Worm (Caenorhabditis elegans) whole organism, early embryonic: ENCODE results near the gene C43D7.8.
"Not testable (repeated sequence)": the region's sequence is repeated elsewhere in the genome, so short reads cannot be mapped to it uniquely, and the experiment has no call there.

Source experiments
- B0310.2 ChIP-seq: sonication (generic microtip); optimal IDR thresholded peaks from 2 replicates; lab custom pipeline; 2016; ENCODE audit warnings: mild to moderate bottlenecking, missing genetic modification characterization, missing compliant biosample characterization
- F13C5.2 ChIP-seq: sonication (generic microtip); optimal IDR thresholded peaks from 2 replicates; lab custom pipeline; 2017; ENCODE audit warnings: mild to moderate bottlenecking, missing genetic modification characterization, inconsistent platforms, missing compliant biosample characterization
- aly-1 ChIP-seq: sonication (generic microtip); optimal IDR thresholded peaks from 2 replicates; lab custom pipeline; 2016; ENCODE audit warnings: missing genetic modification characterization, missing compliant biosample characterization
- ama-1 ChIP-seq: fragments of 150-350 bp; optimal IDR thresholded peaks from 2 replicates; lab custom pipeline; 2014
- ceh-13 ChIP-seq: fragments of 200-800 bp; sonication (Bioruptor generic); optimal IDR thresholded peaks from 2 replicates; lab custom pipeline; 2018; ENCODE audit warnings: mild to moderate bottlenecking, missing genetic modification characterization, missing compliant biosample characterization
- ceh-36 ChIP-seq: sonication (generic microtip); optimal IDR thresholded peaks from 2 replicates; lab custom pipeline; 2016; ENCODE audit warnings: missing genetic modification characterization, inconsistent platforms, missing compliant biosample characterization
- ets-7 ChIP-seq: sonication (generic microtip); optimal IDR thresholded peaks from 2 replicates; lab custom pipeline; 2016; ENCODE audit warnings: missing genotype, missing genetic modification characterization, missing compliant biosample characterization
- flt-1 ChIP-seq: fragments of 200-800 bp; sonication (Bioruptor generic); IDR thresholded peaks from 2 replicates; pipeline ENCODE4 v1.3.6; 2022; ENCODE audit warnings: missing genetic modification characterization, missing compliant biosample characterization
- hmbx-1 ChIP-seq: sonication (generic microtip); optimal IDR thresholded peaks from 2 replicates; lab custom pipeline; 2016; ENCODE audit warnings: mild to moderate bottlenecking, missing genetic modification characterization, missing compliant biosample characterization
- hmg-4 ChIP-seq: fragments of 200-800 bp; sonication (Bioruptor generic); optimal IDR thresholded peaks from 2 replicates; lab custom pipeline; 2018; ENCODE audit warnings: mild to moderate bottlenecking, missing genetic modification characterization, missing compliant biosample characterization
- hnd-1 ChIP-seq: sonication (generic microtip); optimal IDR thresholded peaks from 2 replicates; lab custom pipeline; 2016; ENCODE audit warnings: missing genetic modification characterization, missing compliant biosample characterization
- pes-1 ChIP-seq: fragments of 200-800 bp; sonication (Bioruptor generic); IDR thresholded peaks from 2 replicates; pipeline ENCODE4 v1.3.6; 2022; ENCODE audit warnings: missing genetic modification reagents, missing genetic modification characterization, missing compliant biosample characterization
- scrt-1 ChIP-seq: fragments of 200-800 bp; sonication (Bioruptor generic); IDR thresholded peaks from 2 replicates; pipeline ENCODE4 v1.3.6; 2022; ENCODE audit warnings: missing genetic modification characterization, missing compliant biosample characterization
- sea-1 ChIP-seq: fragments of 200-800 bp; sonication (Bioruptor generic); conservative IDR thresholded peaks from 2 replicates; pipeline ENCODE4 v1.3.6; 2022; ENCODE audit warnings: missing genetic modification characterization, missing compliant biosample characterization
- tbx-11 ChIP-seq: fragments of 200-800 bp; sonication (Bioruptor generic); IDR thresholded peaks from 2 replicates; pipeline ENCODE4 v1.3.6; 2022; ENCODE audit warnings: missing genetic modification characterization, missing compliant biosample characterization
- tbx-37 ChIP-seq: fragments of 200-800 bp; sonication (Bioruptor generic); conservative IDR thresholded peaks from 2 replicates; pipeline ENCODE4 v1.3.6; 2022; ENCODE audit warnings: missing genetic modification reagents, missing genetic modification characterization, missing compliant biosample characterization
- tra-4 ChIP-seq: sonication (generic microtip); optimal IDR thresholded peaks from 2 replicates; lab custom pipeline; 2017; ENCODE audit warnings: missing genetic modification characterization, missing compliant biosample characterization

C43D7.8 gene

DNA sequence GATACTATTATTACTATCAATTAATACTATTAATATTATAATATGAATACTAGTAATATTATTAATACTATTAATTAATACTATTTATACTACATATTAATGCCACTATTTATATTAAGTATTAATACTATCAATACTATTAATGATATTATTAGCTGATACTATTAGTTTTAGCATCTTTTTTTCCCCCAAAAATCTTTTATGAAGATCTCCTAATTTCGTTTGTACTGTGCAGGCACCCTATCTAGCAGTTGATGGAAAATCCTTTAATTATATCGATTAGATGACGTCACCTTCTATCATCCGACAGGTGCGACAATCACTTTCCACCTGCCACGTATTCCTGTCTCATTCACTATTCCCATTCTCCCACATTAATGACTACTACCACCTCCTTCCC is 18.0 kb upstream of the C43D7.8 start, which contains the start of gene fbxb-65:
Gene fbxb-65 (plus strand): TSS at position 301 of the 400 bp plus-strand sequence.
- TF ChIP-seq ets-7 (tag; lab: Kevin White, UChicago) (no peak), ama-1 (lab: Kevin White, UChicago) (no peak), ceh-13 (GFP tag; lab: Kevin White, UChicago) (no peak), tbx-37 (GFP tag; lab: Robert Waterston, UW) (no peak), B0310.2 (tag; lab: Kevin White, UChicago) (no peak), hnd-1 (no peak), flt-1 (GFP tag; lab: Robert Waterston, UW) (no peak), scrt-1 (GFP tag; lab: Robert Waterston, UW) (no peak), pes-1 (GFP tag; lab: Robert Waterston, UW) (no peak)

DNA sequence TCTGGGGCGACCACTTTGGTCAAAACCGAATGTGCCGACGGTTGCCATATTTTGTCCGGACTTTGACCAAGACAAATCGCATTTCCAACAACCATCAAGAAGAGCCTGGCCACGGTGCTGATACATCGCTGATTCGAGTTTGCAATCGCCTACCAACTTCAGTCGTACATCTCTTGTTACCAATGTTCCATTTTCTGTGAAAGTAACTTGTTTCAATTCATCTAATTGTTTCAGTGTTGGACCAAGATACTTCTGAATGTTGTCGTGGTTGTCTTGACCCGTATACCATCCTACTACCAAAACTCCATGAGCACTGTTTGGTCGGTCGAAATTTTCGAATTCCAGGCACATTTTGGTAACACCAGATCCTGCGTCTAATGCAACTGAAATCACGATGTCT is 14.1 kb upstream of the C43D7.8 start:
- TF ChIP-seq ama-1 (lab: Kevin White, UChicago) (no peak), tbx-11 (GFP tag; lab: Robert Waterston, UW) (no peak), pes-1 (GFP tag; lab: Robert Waterston, UW) (no peak), ceh-13 (GFP tag; lab: Kevin White, UChicago) (no peak), hnd-1 (no peak), F13C5.2 (tag; lab: Kevin White, UChicago) (no peak), ceh-36 (no peak), scrt-1 (GFP tag; lab: Robert Waterston, UW) (no peak), sea-1 (GFP tag; lab: Robert Waterston, UW) (no peak), hmbx-1 (tag; lab: Kevin White, UChicago) (no peak), flt-1 (GFP tag; lab: Robert Waterston, UW) (no peak), hmg-4 (GFP tag; lab: Kevin White, UChicago) (no peak), ets-7 (tag; lab: Kevin White, UChicago) (no peak), tbx-37 (GFP tag; lab: Robert Waterston, UW) (no peak), tra-4 (tag; lab: Kevin White, UChicago) (no peak), aly-1 (tag; lab: Kevin White, UChicago) (no peak), B0310.2 (tag; lab: Kevin White, UChicago) (no peak)

DNA sequence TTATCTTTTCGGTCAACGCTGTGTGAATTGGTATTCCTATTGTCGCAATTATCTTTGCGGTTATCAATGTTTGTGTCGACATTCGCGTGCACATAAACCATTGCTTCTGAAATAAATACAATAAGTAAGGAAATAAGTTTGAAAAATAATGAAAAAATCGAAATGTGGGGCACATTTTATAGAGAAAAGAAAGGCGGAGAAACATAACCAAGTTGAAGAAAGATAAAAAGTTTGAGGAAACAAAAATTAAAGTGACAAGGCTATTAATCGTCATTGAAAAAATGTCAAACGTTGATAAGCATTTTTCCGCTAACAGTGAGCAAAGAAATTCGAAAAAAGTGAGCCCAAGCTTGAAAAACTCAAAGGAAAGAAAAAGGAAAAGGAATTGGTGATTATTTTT is 11.1 kb upstream of the C43D7.8 start, which contains the start of gene C43D7.4:
Gene C43D7.4 (minus strand): TSS at position 101 of the 400 bp plus-strand sequence.
- no peak for TF ChIP-seq ama-1 (lab: Kevin White, UChicago)
- TF ChIP-seq tra-4 (tag; lab: Kevin White, UChicago), result no peak
- TF ChIP-seq ceh-36, result no peak
- TF ChIP-seq ets-7 (tag; lab: Kevin White, UChicago), result no peak
- no peak for TF ChIP-seq flt-1 (GFP tag; lab: Robert Waterston, UW)
- TF ChIP-seq sea-1 (GFP tag; lab: Robert Waterston, UW), result no peak
- no peak for TF ChIP-seq tbx-37 (GFP tag; lab: Robert Waterston, UW)
- TF ChIP-seq pes-1 (GFP tag; lab: Robert Waterston, UW), result no peak
- no peak for TF ChIP-seq F13C5.2 (tag; lab: Kevin White, UChicago)
- TF ChIP-seq hmg-4 (GFP tag; lab: Kevin White, UChicago), result no peak
- no peak for TF ChIP-seq aly-1 (tag; lab: Kevin White, UChicago)
- TF ChIP-seq hmbx-1 (tag; lab: Kevin White, UChicago), result no peak
- no peak for TF ChIP-seq B0310.2 (tag; lab: Kevin White, UChicago)

DNA sequence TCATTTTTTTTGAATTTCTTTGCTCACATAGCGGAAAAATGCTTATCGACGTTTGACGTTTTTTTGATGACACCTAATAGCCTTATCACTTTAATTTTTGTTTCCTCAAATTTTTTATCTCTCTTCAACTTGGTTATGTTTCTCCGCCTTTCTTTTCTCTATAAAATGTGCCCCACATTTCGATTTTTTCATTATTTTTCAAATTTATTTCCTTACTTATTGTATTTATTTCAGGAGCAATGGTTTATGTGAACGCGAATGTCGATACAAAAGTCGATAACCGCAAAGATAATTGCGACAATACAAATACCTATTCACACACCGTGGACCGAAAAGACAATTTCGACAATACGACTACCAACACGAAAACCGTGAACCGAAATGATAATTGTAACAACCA is 9.1 kb upstream of the C43D7.8 start, which contains the start of gene sdz-6:
Gene sdz-6 (plus strand): TSS at position 229 of the 400 bp plus-strand sequence.
- TF ChIP-seq hnd-1, result no peak
- TF ChIP-seq F13C5.2 (tag; lab: Kevin White, UChicago), result no peak
- no peak for TF ChIP-seq aly-1 (tag; lab: Kevin White, UChicago)
- TF ChIP-seq flt-1 (GFP tag; lab: Robert Waterston, UW), result no peak
- no peak for TF ChIP-seq tbx-37 (GFP tag; lab: Robert Waterston, UW)
- no peak for TF ChIP-seq scrt-1 (GFP tag; lab: Robert Waterston, UW)
- TF ChIP-seq ets-7 (tag; lab: Kevin White, UChicago), result no peak
- TF ChIP-seq tra-4 (tag; lab: Kevin White, UChicago), result no peak
- TF ChIP-seq ama-1 (lab: Kevin White, UChicago), result no peak
- TF ChIP-seq sea-1 (GFP tag; lab: Robert Waterston, UW), result no peak
- TF ChIP-seq B0310.2 (tag; lab: Kevin White, UChicago), result no peak
- TF ChIP-seq tbx-11 (GFP tag; lab: Robert Waterston, UW), result no peak

DNA sequence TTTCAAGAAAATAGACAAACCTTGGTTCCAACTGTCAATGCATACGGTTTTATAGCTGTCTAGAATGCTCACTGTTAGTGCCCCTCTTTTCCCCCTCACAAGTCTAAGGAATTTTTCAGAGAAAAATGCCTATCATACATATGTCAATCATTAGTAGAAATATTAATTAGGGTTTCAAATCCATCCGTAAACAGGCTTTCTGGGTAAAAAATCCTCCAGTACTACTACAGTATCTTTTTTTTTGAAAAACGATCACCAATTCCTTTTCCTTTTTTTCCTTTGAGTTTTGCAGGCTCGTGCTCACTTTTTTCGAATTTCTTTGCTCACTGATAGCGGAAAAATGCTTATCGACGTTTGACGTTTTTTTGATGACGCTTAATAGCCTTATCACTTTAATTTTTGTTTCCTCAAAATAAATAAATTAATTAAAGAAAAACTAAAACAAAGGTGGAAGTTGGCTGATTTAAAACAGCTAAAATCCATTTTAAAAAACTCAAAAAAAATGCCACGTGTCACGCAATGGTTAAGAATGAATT is 8.2 kb upstream of the C43D7.8 start, which contains the start of gene C43D7.7:
Gene C43D7.7 (minus strand): TSS at position 51 of the 536 bp plus-strand sequence.
- TF ChIP-seq B0310.2 (tag; lab: Kevin White, UChicago), result no peak
- TF ChIP-seq tbx-37 (GFP tag; lab: Robert Waterston, UW), result no peak
- TF ChIP-seq F13C5.2 (tag; lab: Kevin White, UChicago), result no peak
- TF ChIP-seq aly-1 (tag; lab: Kevin White, UChicago), result no peak
- TF ChIP-seq scrt-1 (GFP tag; lab: Robert Waterston, UW), result no peak
- no peak for TF ChIP-seq tra-4 (tag; lab: Kevin White, UChicago)
- TF ChIP-seq flt-1 (GFP tag; lab: Robert Waterston, UW), result no peak
- no peak for TF ChIP-seq ets-7 (tag; lab: Kevin White, UChicago)
- TF ChIP-seq ama-1 (lab: Kevin White, UChicago), result no peak
- TF ChIP-seq ceh-13 (GFP tag; lab: Kevin White, UChicago), result no peak
- no peak for TF ChIP-seq hmg-4 (GFP tag; lab: Kevin White, UChicago)
- TF ChIP-seq tbx-11 (GFP tag; lab: Robert Waterston, UW), result no peak
- TF ChIP-seq pes-1 (GFP tag; lab: Robert Waterston, UW), result no peak
- TF ChIP-seq hnd-1, result no peak

DNA sequence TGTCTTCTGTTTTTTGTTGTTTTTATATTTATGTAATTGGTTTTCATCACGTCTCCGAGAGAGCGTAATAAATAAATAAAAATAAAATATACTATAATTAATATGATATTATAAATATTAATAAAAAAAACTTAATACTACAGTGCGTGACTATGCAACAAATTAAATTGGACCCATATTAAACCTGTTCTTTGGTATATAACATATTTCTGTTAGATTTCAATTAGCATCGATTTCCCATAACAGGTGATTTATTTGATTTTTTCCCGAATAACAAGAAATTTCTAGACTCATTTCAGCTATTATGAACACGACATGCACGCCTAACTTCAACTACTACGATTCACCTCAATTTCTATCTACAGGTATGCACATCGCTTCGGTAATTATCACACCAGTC is 5.8 kb upstream of the C43D7.8 start, which contains the start of gene srh-208:
Gene srh-208 (plus strand): TSS at position 301 of the 400 bp plus-strand sequence.
- TF ChIP-seq aly-1 (tag; lab: Kevin White, UChicago); ceh-13 (GFP tag; lab: Kevin White, UChicago); tra-4 (tag; lab: Kevin White, UChicago): not testable (repeated sequence)
